Worm (Caenorhabditis elegans) whole organism, midembryonic: Measurements from ENCODE around the gene H12C20.7.

Experiments used
- T22C8.4 ChIP-seq: fragments of 200-800 bp; sonication (Bioruptor generic); IDR thresholded peaks from 2 replicates; pipeline ENCODE4 v1.3.6; 2022; ENCODE audit warnings: missing genetic modification characterization, missing compliant biosample characterization
- cog-1 ChIP-seq: sonication (generic microtip); optimal IDR thresholded peaks from 2 replicates; lab custom pipeline; 2016; ENCODE audit warnings: missing genetic modification characterization, missing compliant biosample characterization
- flt-1 ChIP-seq: fragments of 200-800 bp; sonication (Bioruptor generic); IDR thresholded peaks from 2 replicates; pipeline ENCODE4 v1.3.6; 2022; ENCODE audit warnings: missing genetic modification characterization, missing compliant biosample characterization
- klf-2 ChIP-seq: fragments of 200-800 bp; sonication (Bioruptor generic); conservative IDR thresholded peaks from 2 replicates; pipeline ENCODE4 v1.3.6; 2022; ENCODE audit warnings: missing genetic modification reagents, missing genetic modification characterization, missing compliant biosample characterization
- med-1 ChIP-seq: sonication (generic microtip); optimal IDR thresholded peaks from 2 replicates; lab custom pipeline; 2017; ENCODE audit warnings: missing genetic modification characterization, mild to moderate bottlenecking, missing compliant biosample characterization, antibody characterized with exemption, missing genetic modification reagents; ENCODE audit not compliant: insufficient read depth
- ref-1 ChIP-seq: fragments of 200-800 bp; sonication (Bioruptor generic); conservative IDR thresholded peaks from 2 replicates; pipeline ENCODE4 v1.3.6; 2022; ENCODE audit warnings: missing genetic modification reagents, missing genetic modification characterization, missing compliant biosample characterization
- tab-1 ChIP-seq: fragments of 200-800 bp; sonication (Bioruptor generic); IDR thresholded peaks from 2 replicates; pipeline ENCODE4 v1.3.6; 2022; ENCODE audit warnings: missing genetic modification characterization, missing compliant biosample characterization
- ztf-23 ChIP-seq: fragments of 200-800 bp; sonication (Bioruptor generic); IDR thresholded peaks from 2 replicates; pipeline ENCODE4 v1.3.6; 2022; ENCODE audit warnings: missing genetic modification reagents, missing genetic modification characterization, missing compliant biosample characterization
- ztf-29 ChIP-seq: fragments of 200-800 bp; sonication (Bioruptor generic); IDR thresholded peaks from 2 replicates; pipeline ENCODE4 v1.3.6; 2022; ENCODE audit warnings: missing genetic modification reagents, missing genetic modification characterization, missing compliant biosample characterization

H12C20.7 gene

ce11 chrV:11580826-11581225, 8.0 kb upstream of the H12C20.7 start, which contains the start of gene srx-90:
srx-90 (plus strand) TSS chrV:11581126.
- no peak for TF ChIP-seq T22C8.4 (GFP tag; lab: Robert Waterston, UW)
- no peak for TF ChIP-seq cog-1 (tag; lab: Kevin White, UChicago)
- TF ChIP-seq ztf-23 (GFP tag; lab: Robert Waterston, UW) = no peak
- TF ChIP-seq ref-1 (GFP tag; lab: Robert Waterston, UW) = no peak
- TF ChIP-seq ztf-29 (GFP tag; lab: Robert Waterston, UW) = no peak
- TF ChIP-seq tab-1 (GFP tag; lab: Robert Waterston, UW) = no peak
- TF ChIP-seq med-1 (GFP tag; lab: Kevin White, UChicago) = no peak
- no peak for TF ChIP-seq klf-2 (GFP tag; lab: Robert Waterston, UW)
- no peak for TF ChIP-seq flt-1 (GFP tag; lab: Robert Waterston, UW)

- TF ChIP-seq cog-1 (tag; lab: Kevin White, UChicago) (no peak), tab-1 (GFP tag; lab: Robert Waterston, UW) (no peak), klf-2 (GFP tag; lab: Robert Waterston, UW) (no peak), ref-1 (GFP tag; lab: Robert Waterston, UW) (no peak)
These were observed 1.8 kb upstream of the H12C20.7 start for ce11 chrV:11574563-11574962.

ce11 chrV:11570169-11570651, 2.6 kb downstream of the H12C20.7 start, which contains the start of the genes nhr-101 and pms-2:
nhr-101 (plus strand) TSS chrV:11570476.
pms-2 (minus strand) TSS chrV:11570601.
- TF ChIP-seq ref-1 (GFP tag; lab: Robert Waterston, UW) = no peak
- TF ChIP-seq ztf-29 (GFP tag; lab: Robert Waterston, UW) = no peak
- no peak for TF ChIP-seq klf-2 (GFP tag; lab: Robert Waterston, UW)
- TF ChIP-seq T22C8.4 (GFP tag; lab: Robert Waterston, UW) = no peak
- TF ChIP-seq ztf-23 (GFP tag; lab: Robert Waterston, UW) = no peak
- TF ChIP-seq flt-1 (GFP tag; lab: Robert Waterston, UW) = no peak
- TF ChIP-seq cog-1 (tag; lab: Kevin White, UChicago) = no peak
- TF ChIP-seq med-1 (GFP tag; lab: Kevin White, UChicago) = no peak
- no peak for TF ChIP-seq tab-1 (GFP tag; lab: Robert Waterston, UW)

- TF ChIP-seq T22C8.4 (GFP tag; lab: Robert Waterston, UW) (no peak), flt-1 (GFP tag; lab: Robert Waterston, UW) (no peak), cog-1 (tag; lab: Kevin White, UChicago) (no peak), ref-1 (GFP tag; lab: Robert Waterston, UW) (no peak)
These were observed 8.2 kb downstream of the H12C20.7 start, which contains the start of gene srx-87 for ce11 chrV:11564573-11564972. srx-87 (plus strand) TSS chrV:11564873.

ce11 chrV:11562643-11563042, 10.1 kb downstream of the H12C20.7 start, which contains the start of gene srx-86:
srx-86 (plus strand) TSS chrV:11562943.
- TF ChIP-seq klf-2 (GFP tag; lab: Robert Waterston, UW) = no peak

DNA sequence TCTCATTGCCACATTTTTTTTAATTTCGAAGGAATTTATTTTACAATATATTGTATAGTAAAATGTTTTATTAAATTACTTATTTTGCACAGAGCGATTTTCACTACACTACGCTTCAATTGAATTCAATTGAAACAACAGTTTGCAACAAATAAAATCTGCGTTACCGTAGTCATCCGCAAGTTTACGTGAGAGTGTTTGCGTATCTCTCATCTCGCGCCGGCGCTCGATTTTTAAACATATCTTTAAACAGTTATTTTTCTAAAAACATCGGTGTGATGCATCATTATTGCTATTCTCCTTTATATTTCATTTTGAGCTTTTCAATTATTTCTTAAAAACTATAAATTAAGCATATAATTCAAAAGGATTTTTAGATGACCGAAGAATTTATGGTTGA, 18.5 kb downstream of the H12C20.7 start, which contains the start of gene duo-1:
Gene duo-1, plus strand, starts transcription at position 371 of the 400 bp plus-strand sequence.
- TF ChIP-seq ztf-23 (GFP tag; lab: Robert Waterston, UW) (no peak), ref-1 (GFP tag; lab: Robert Waterston, UW) (no peak)

DNA sequence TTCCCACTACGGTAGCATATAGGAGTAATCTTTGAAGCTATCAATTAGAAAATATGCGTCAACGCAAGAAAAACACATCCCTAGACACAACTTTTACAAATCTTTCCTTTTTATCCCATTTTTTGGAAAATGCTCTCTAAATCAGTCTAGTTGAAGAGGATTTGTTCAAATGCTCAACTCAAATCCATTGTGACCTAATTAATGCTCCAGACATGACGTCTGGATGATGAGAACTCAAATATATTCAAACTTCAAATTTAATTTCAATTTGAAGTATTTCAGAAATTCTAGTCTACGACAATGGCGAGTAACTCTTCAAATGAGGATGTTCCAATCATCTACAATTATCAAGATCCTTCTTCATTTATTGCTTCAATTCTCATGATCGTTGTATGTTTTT, 20.4 kb downstream of the H12C20.7 start, which contains the start of gene srx-85:
Gene srx-85, plus strand, starts transcription at position 301 of the 400 bp plus-strand sequence.
- TF ChIP-seq T22C8.4 (GFP tag; lab: Robert Waterston, UW) (no peak), tab-1 (GFP tag; lab: Robert Waterston, UW) (no peak), ztf-23 (GFP tag; lab: Robert Waterston, UW) (no peak), med-1 (GFP tag; lab: Kevin White, UChicago) (no peak), ztf-29 (GFP tag; lab: Robert Waterston, UW) (no peak), cog-1 (tag; lab: Kevin White, UChicago) (no peak), klf-2 (GFP tag; lab: Robert Waterston, UW) (no peak), ref-1 (GFP tag; lab: Robert Waterston, UW) (no peak), flt-1 (GFP tag; lab: Robert Waterston, UW) (no peak)

- TF ChIP-seq ref-1 (GFP tag; lab: Robert Waterston, UW) = no peak
- TF ChIP-seq T22C8.4 (GFP tag; lab: Robert Waterston, UW) = no peak
- no peak for TF ChIP-seq cog-1 (tag; lab: Kevin White, UChicago)
- no peak for TF ChIP-seq med-1 (GFP tag; lab: Kevin White, UChicago)
- no peak for TF ChIP-seq ztf-23 (GFP tag; lab: Robert Waterston, UW)
These were observed 23.8 kb downstream of the H12C20.7 start, which contains the start of the genes F38B7.17 and F38B7.3 for ce11 chrV:11548914-11549406. F38B7.17 (minus strand) TSS chrV:11548964. F38B7.3 (plus strand) TSS chrV:11549107.

DNA sequence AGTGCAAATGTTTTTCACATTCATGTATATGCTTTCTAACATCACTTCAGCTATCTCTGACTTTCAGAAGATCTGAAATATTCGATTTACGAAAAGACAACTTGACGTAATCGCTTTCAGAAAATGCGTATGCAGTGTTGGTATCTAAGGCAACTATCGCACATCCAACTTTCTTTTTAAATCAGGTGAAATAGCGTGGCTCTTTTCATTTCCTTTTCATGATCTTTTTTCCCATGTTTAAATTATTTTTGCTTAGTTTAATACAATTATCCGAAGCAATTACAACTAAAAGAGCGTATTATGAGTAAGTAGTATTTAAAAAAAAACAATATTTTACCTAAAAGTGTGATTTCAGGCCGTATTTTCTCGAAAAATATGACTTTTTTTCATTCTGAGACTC, 26.0 kb downstream of the H12C20.7 start, which contains the start of gene F38B7.11:
Gene F38B7.11, plus strand, starts transcription at position 301 of the 400 bp plus-strand sequence.
- TF ChIP-seq med-1 (GFP tag; lab: Kevin White, UChicago) = no peak
- no peak for TF ChIP-seq ztf-29 (GFP tag; lab: Robert Waterston, UW)
- no peak for TF ChIP-seq tab-1 (GFP tag; lab: Robert Waterston, UW)
- TF ChIP-seq klf-2 (GFP tag; lab: Robert Waterston, UW) = no peak
- no peak for TF ChIP-seq ztf-23 (GFP tag; lab: Robert Waterston, UW)
- no peak for TF ChIP-seq ref-1 (GFP tag; lab: Robert Waterston, UW)
- TF ChIP-seq cog-1 (tag; lab: Kevin White, UChicago) = no peak
- no peak for TF ChIP-seq flt-1 (GFP tag; lab: Robert Waterston, UW)
